Fruit fly (Drosophila melanogaster) whole organism, prepupa: ENCODE measurements around the gene Polr1B.

Experiments used
- CG10631 ChIP-seq: fragments of 200-800 bp; sonication (Bioruptor generic); optimal IDR thresholded peaks from 2 replicates; lab custom pipeline; 2016; ENCODE audit warnings: missing biosample characterization, missing genetic modification characterization
- CG10669 ChIP-seq: fragments of 200-800 bp; sonication (Bioruptor generic); optimal IDR thresholded peaks from 3 replicates; lab custom pipeline; 2018; ENCODE audit warnings: missing biosample characterization, mild to moderate bottlenecking, missing genetic modification characterization, moderate library complexity
- CG11294 ChIP-seq: fragments of 200-800 bp; sonication (Bioruptor generic); IDR thresholded peaks from 2 replicates; pipeline ENCODE4 v1.3.6; 2022; ENCODE audit warnings: missing biosample characterization, missing genetic modification characterization
- CG11902 ChIP-seq: fragments of 200-800 bp; sonication (Bioruptor generic); optimal IDR thresholded peaks from 3 replicates; lab custom pipeline; 2016; ENCODE audit warnings: missing biosample characterization, missing genetic modification characterization
- CG1621 ChIP-seq: fragments of 200-800 bp; sonication (Bioruptor generic); optimal IDR thresholded peaks from 3 replicates; lab custom pipeline; 2018; ENCODE audit warnings: missing biosample characterization, mild to moderate bottlenecking, missing genetic modification characterization
- CG16779 ChIP-seq: fragments of 200-800 bp; sonication (Bioruptor generic); optimal IDR thresholded peaks from 3 replicates; lab custom pipeline; 2017; ENCODE audit warnings: missing biosample characterization, mild to moderate bottlenecking, missing genetic modification characterization
- CG31627 ChIP-seq: fragments of 200-800 bp; sonication (Bioruptor generic); optimal IDR thresholded peaks from 3 replicates; lab custom pipeline; 2016; ENCODE audit warnings: missing biosample characterization, missing genetic modification characterization
- CG32006 ChIP-seq: fragments of 200-800 bp; sonication (Bioruptor generic); optimal IDR thresholded peaks from 3 replicates; lab custom pipeline; 2017; ENCODE audit warnings: missing biosample characterization, mild to moderate bottlenecking, missing genetic modification characterization
- CG34406 ChIP-seq: fragments of 200-800 bp; sonication (Bioruptor generic); optimal IDR thresholded peaks from 3 replicates; lab custom pipeline; 2016; ENCODE audit warnings: missing biosample characterization, missing genetic modification characterization
- CG3919 ChIP-seq: fragments of 200-800 bp; sonication (Bioruptor generic); optimal IDR thresholded peaks from 3 replicates; lab custom pipeline; 2016; ENCODE audit warnings: missing biosample characterization, missing genetic modification characterization
- CG4318 ChIP-seq: fragments of 200-800 bp; sonication (Bioruptor generic); optimal IDR thresholded peaks from 3 replicates; lab custom pipeline; 2017; ENCODE audit warnings: missing biosample characterization, mild to moderate bottlenecking, missing genetic modification characterization
- CG6163 ChIP-seq: fragments of 200-800 bp; sonication (Bioruptor generic); IDR thresholded peaks from 3 replicates; pipeline ENCODE4 v1.3.6; 2022; ENCODE audit warnings: missing biosample characterization, missing genetic modification characterization
- CG6276 ChIP-seq: fragments of 200-800 bp; sonication (Bioruptor generic); optimal IDR thresholded peaks from 2 replicates; lab custom pipeline; 2017; ENCODE audit warnings: missing biosample characterization, mild to moderate bottlenecking, missing genetic modification characterization
- CG6792 ChIP-seq: fragments of 200-800 bp; sonication (Bioruptor generic); optimal IDR thresholded peaks from 3 replicates; lab custom pipeline; 2016; ENCODE audit warnings: missing biosample characterization, missing genetic modification characterization
- CG6808 ChIP-seq: fragments of 200-800 bp; sonication (Bioruptor generic); optimal IDR thresholded peaks from 3 replicates; lab custom pipeline; 2017; ENCODE audit warnings: missing biosample characterization, missing genetic modification characterization, mild to moderate bottlenecking, moderate library complexity, missing genetic modification reagents
- CG6854 ChIP-seq: fragments of 200-800 bp; sonication (Bioruptor generic); optimal IDR thresholded peaks from 2 replicates; lab custom pipeline; 2017; ENCODE audit warnings: missing biosample characterization, mild to moderate bottlenecking, missing genetic modification characterization
- CG7368 ChIP-seq: fragments of 200-800 bp; sonication (Bioruptor generic); optimal IDR thresholded peaks from 3 replicates; lab custom pipeline; 2016; ENCODE audit warnings: missing biosample characterization, missing genetic modification characterization
- CG8632 ChIP-seq: fragments of 200-800 bp; sonication (Bioruptor generic); optimal IDR thresholded peaks from 3 replicates; lab custom pipeline; 2016; ENCODE audit warnings: missing biosample characterization, missing genetic modification characterization
- CG9139 ChIP-seq: fragments of 200-800 bp; sonication (Bioruptor generic); optimal IDR thresholded peaks from 3 replicates; lab custom pipeline; 2017; ENCODE audit warnings: missing biosample characterization, mild to moderate bottlenecking, missing genetic modification characterization
- Eip75B ChIP-seq: fragments of 200-800 bp; sonication (Bioruptor generic); optimal IDR thresholded peaks from 3 replicates; lab custom pipeline; 2016; ENCODE audit warnings: missing biosample characterization, missing genetic modification characterization
- Eip78C ChIP-seq: fragments of 200-800 bp; sonication (Bioruptor generic); peaks from one replicate; lab custom pipeline; 2016; ENCODE audit warnings: missing biosample characterization, missing genetic modification characterization
- Eip93F ChIP-seq: fragments of 200-800 bp; sonication (Bioruptor generic); optimal IDR thresholded peaks from 2 replicates; lab custom pipeline; 2016; ENCODE audit warnings: missing biosample characterization, mild to moderate bottlenecking, missing genetic modification characterization
- Ets21C ChIP-seq: fragments of 200-800 bp; sonication (Bioruptor generic); optimal IDR thresholded peaks from 3 replicates; lab custom pipeline; 2016; ENCODE audit warnings: missing biosample characterization, missing genetic modification characterization
- Ets96B ChIP-seq: fragments of 200-800 bp; optimal IDR thresholded peaks from 2 replicates; lab custom pipeline; 2019; ENCODE audit warnings: missing biosample characterization, mild to moderate bottlenecking, missing genetic modification characterization, moderate library complexity
- Gug ChIP-seq: fragments of 200-800 bp; sonication (Bioruptor generic); IDR thresholded peaks from 2 replicates; pipeline ENCODE4 v1.3.6; 2022; ENCODE audit warnings: missing biosample characterization, missing genetic modification characterization
- Hr38 ChIP-seq: sonication (Bioruptor generic); optimal IDR thresholded peaks from 2 replicates; lab custom pipeline; 2016; ENCODE audit warnings: missing biosample characterization, missing genetic modification characterization
- Hr39 ChIP-seq: fragments of 200-800 bp; sonication (Bioruptor generic); optimal IDR thresholded peaks from 2 replicates; lab custom pipeline; 2016; ENCODE audit warnings: missing biosample characterization, missing genetic modification characterization
- Hr4 ChIP-seq: fragments of 200-800 bp; sonication (Bioruptor generic); optimal IDR thresholded peaks from 3 replicates; lab custom pipeline; 2016; ENCODE audit warnings: missing biosample characterization, missing genetic modification characterization
- Lpt ChIP-seq: fragments of 200-800 bp; sonication (Bioruptor generic); optimal IDR thresholded peaks from 3 replicates; lab custom pipeline; 2016; ENCODE audit warnings: missing biosample characterization, missing genetic modification characterization
- Met ChIP-seq: fragments of 200-800 bp; sonication (Bioruptor generic); optimal IDR thresholded peaks from 3 replicates; lab custom pipeline; 2016; ENCODE audit warnings: missing biosample characterization, missing genetic modification characterization
- OdsH ChIP-seq: fragments of 200-800 bp; sonication (Bioruptor generic); optimal IDR thresholded peaks from 3 replicates; lab custom pipeline; 2016; ENCODE audit warnings: missing biosample characterization, missing genetic modification characterization
- Sox102F ChIP-seq: fragments of 200-800 bp; sonication (Bioruptor generic); optimal IDR thresholded peaks from 2 replicates; lab custom pipeline; 2016; ENCODE audit warnings: missing biosample characterization, mild to moderate bottlenecking, missing genetic modification characterization
- Sox14 ChIP-seq: fragments of 200-800 bp; sonication (Bioruptor generic); optimal IDR thresholded peaks from 3 replicates; lab custom pipeline; 2016; ENCODE audit warnings: missing biosample characterization, missing genetic modification characterization
- Sox15 ChIP-seq: fragments of 200-800 bp; sonication (Bioruptor generic); optimal IDR thresholded peaks from 3 replicates; lab custom pipeline; 2016; ENCODE audit warnings: missing biosample characterization, missing genetic modification characterization
- achi ChIP-seq: fragments of 200-800 bp; sonication (Bioruptor generic); optimal IDR thresholded peaks from 3 replicates; lab custom pipeline; 2016; ENCODE audit warnings: missing biosample characterization, missing genetic modification characterization
- acj6 ChIP-seq: fragments of 200-800 bp; sonication (Bioruptor generic); optimal IDR thresholded peaks from 3 replicates; lab custom pipeline; 2016; ENCODE audit warnings: missing biosample characterization, missing genetic modification characterization
- cyc ChIP-seq: fragments of 200-800 bp; sonication (Bioruptor generic); optimal IDR thresholded peaks from 3 replicates; lab custom pipeline; 2016; ENCODE audit warnings: missing biosample characterization, missing genetic modification characterization
- dac ChIP-seq: fragments of 200-800 bp; sonication (Bioruptor generic); optimal IDR thresholded peaks from 2 replicates; lab custom pipeline; 2017; ENCODE audit warnings: missing biosample characterization, mild to moderate bottlenecking, missing genetic modification characterization
- dsx ChIP-seq: fragments of 200-800 bp; optimal IDR thresholded peaks from 3 replicates; lab custom pipeline; 2019; ENCODE audit warnings: missing biosample characterization, mild to moderate bottlenecking, missing genetic modification characterization, moderate library complexity; ENCODE audit not compliant: poor library complexity, severe bottlenecking
- eg ChIP-seq: fragments of 200-800 bp; sonication (Bioruptor generic); IDR thresholded peaks from 3 replicates; pipeline ENCODE4 v1.3.6; 2022; ENCODE audit warnings: missing biosample characterization, missing genetic modification characterization
- esn ChIP-seq: fragments of 200-800 bp; sonication (Bioruptor generic); optimal IDR thresholded peaks from 2 replicates; lab custom pipeline; 2016; ENCODE audit warnings: missing biosample characterization, mild to moderate bottlenecking, missing genetic modification characterization, moderate library complexity
- fd59A ChIP-seq: fragments of 200-800 bp; sonication (Bioruptor generic); optimal IDR thresholded peaks from 2 replicates; lab custom pipeline; 2017; ENCODE audit warnings: missing biosample characterization, mild to moderate bottlenecking, missing genetic modification characterization, missing genetic modification reagents
- fd85E ChIP-seq: fragments of 200-800 bp; sonication (Bioruptor generic); optimal IDR thresholded peaks from 3 replicates; lab custom pipeline; 2016; ENCODE audit warnings: missing biosample characterization, missing genetic modification characterization
- lz ChIP-seq: fragments of 200-800 bp; sonication (Bioruptor generic); optimal IDR thresholded peaks from 3 replicates; lab custom pipeline; 2016; ENCODE audit warnings: missing biosample characterization, missing genetic modification characterization
- salr ChIP-seq, 2 experiments: fragments of 200-800 bp; sonication (Bioruptor generic); optimal IDR thresholded peaks; 3 replicates each; lab custom pipeline; 2016 to 2018; ENCODE audit warnings: missing biosample characterization in 2 of 2, missing genetic modification characterization in 2 of 2, mild to moderate bottlenecking in 1 of 2
- spab ChIP-seq: fragments of 200-800 bp; sonication (Bioruptor generic); optimal IDR thresholded peaks from 2 replicates; lab custom pipeline; 2017; ENCODE audit warnings: missing biosample characterization, mild to moderate bottlenecking, missing genetic modification characterization, missing genetic modification reagents
- ss ChIP-seq, 2 experiments: fragments of 200-800 bp; sonication (Bioruptor generic); optimal IDR thresholded peaks; 2 replicates in 1 of 2; 3 replicates in 1 of 2; lab custom pipeline; 2017 to 2018; ENCODE audit warnings: mild to moderate bottlenecking in 2 of 2, missing biosample characterization in 2 of 2, missing genetic modification characterization in 2 of 2, moderate library complexity in 1 of 2
- svp ChIP-seq: fragments of 200-800 bp; sonication (Bioruptor generic); peaks from one replicate; lab custom pipeline; 2016; ENCODE audit warnings: missing biosample characterization, missing genetic modification characterization
- topi ChIP-seq: fragments of 200-800 bp; sonication (Bioruptor generic); optimal IDR thresholded peaks from 3 replicates; lab custom pipeline; 2016; ENCODE audit warnings: missing biosample characterization, missing genetic modification characterization
- vri ChIP-seq: fragments of 200-800 bp; sonication (Bioruptor generic); optimal IDR thresholded peaks from 3 replicates; lab custom pipeline; 2016; ENCODE audit warnings: missing biosample characterization, mild to moderate bottlenecking, missing genetic modification characterization

The Polr1B gene

dm6 chr2L:427338-428234 lies 23.5 kb downstream of the Polr1B start:
- TF ChIP-seq CG6808 (GFP tag; lab: Kevin White, UChicago) (peak; percentile 94), CG10669 (peak; percentile 86), Ets96B (tag; lab: Kevin White, UChicago) (peak; percentile 81), CG8632 (GFP tag; lab: Kevin White, UChicago) (peak; percentile 91), Ets21C (peak; percentile 92), CG9139 (GFP tag; lab: Kevin White, UChicago) (peak; percentile 87), Eip93F (peak; percentile 91), OdsH (GFP tag; lab: Kevin White, UChicago) (peak; percentile 96), CG6792 (GFP tag; lab: Kevin White, UChicago) (peak; percentile 95), CG7368 (GFP tag; lab: Kevin White, UChicago) (peak; percentile 93), CG6163 (GFP tag; lab: Robert Waterston, UW) (peak; percentile 96), topi (GFP tag; lab: Kevin White, UChicago) (peak; percentile 93), fd59A (GFP tag; lab: Kevin White, UChicago) (peak; percentile 89), Hr39 (GFP tag; lab: Kevin White, UChicago) (peak; percentile 92), CG16779 (tag; lab: Kevin White, UChicago) (peak; percentile 82), CG3919 (peak; percentile 96), Lpt (GFP tag; lab: Kevin White, UChicago) (peak; percentile 92), dsx (GFP tag; lab: Kevin White, UChicago) (peak; percentile 96), ss (GFP tag; optimal IDR thresholded peaks at IDR 0.05; lab: Kevin White, UChicago) (peak; percentile 93 to 97), Met (GFP tag; lab: Kevin White, UChicago) (peak; percentile 95), lz (GFP tag; lab: Kevin White, UChicago) (peak; percentile 94), Sox15 (GFP tag; lab: Kevin White, UChicago) (peak; percentile 77), CG11294 (GFP tag; lab: Robert Waterston, UW) (peak; percentile 78), CG4318 (GFP tag; lab: Kevin White, UChicago) (peak; percentile 91), CG11902 (GFP tag; lab: Kevin White, UChicago) (peak; percentile 85), svp (peak; percentile 97), CG34406 (GFP tag; lab: Kevin White, UChicago) (peak; percentile 88), vri (GFP tag; lab: Kevin White, UChicago) (peak; percentile 95), achi (peak; percentile 93), acj6 (GFP tag; lab: Kevin White, UChicago) (peak; percentile 93), CG32006 (GFP tag; lab: Kevin White, UChicago) (peak; percentile 96), salr (GFP tag; optimal IDR thresholded peaks at IDR 0.05; lab: Kevin White, UChicago) (peak; percentile 82 to 89), CG1621 (tag; lab: Kevin White, UChicago) (peak; percentile 88), Gug (GFP tag; lab: Robert Waterston, UW) (peak; percentile 90), Sox102F (GFP tag; lab: Kevin White, UChicago) (peak; percentile 95), CG6854 (GFP tag; lab: Kevin White, UChicago) (peak; percentile 91), CG31627 (GFP tag; lab: Kevin White, UChicago) (peak; percentile 93), CG6276 (GFP tag; lab: Kevin White, UChicago) (peak; percentile 91), Hr38 (GFP tag; lab: Kevin White, UChicago) (peak; percentile 83), dac (GFP tag; lab: Kevin White, UChicago) (peak; percentile 95), CG10631 (GFP tag; lab: Kevin White, UChicago) (peak; percentile 93), spab (GFP tag; lab: Kevin White, UChicago) (peak; percentile 94), Eip75B (peak; percentile 96), Eip78C (GFP tag; lab: Kevin White, UChicago) (peak; percentile 98), Sox14 (peak; percentile 95), eg (GFP tag; lab: Robert Waterston, UW) (peak; percentile 96), Hr4 (GFP tag; lab: Kevin White, UChicago) (peak; percentile 97), fd85E (GFP tag; lab: Kevin White, UChicago) (peak; percentile 84), esn (peak; percentile 97), cyc (peak; percentile 91)
